Fruit fly (Drosophila melanogaster) whole organism, embryonic: ENCODE measurements around the gene CG7601.

Experiments used
- Aef1 ChIP-seq: fragments of 200-800 bp; sonication (Bioruptor generic); IDR thresholded peaks from 3 replicates; pipeline ENCODE4 v1.3.6; 2022; ENCODE audit warnings: missing biosample characterization, missing genetic modification characterization
- B-H1 ChIP-seq: fragments of 200-800 bp; sonication (Bioruptor generic); IDR thresholded peaks from 3 replicates; pipeline ENCODE4 v1.3.6; 2022; ENCODE audit warnings: missing biosample characterization, missing genetic modification characterization
- C15 ChIP-seq: fragments of 200-800 bp; sonication (Bioruptor generic); IDR thresholded peaks from 3 replicates; pipeline ENCODE4 v1.3.6; 2022; ENCODE audit warnings: missing biosample characterization, missing genetic modification characterization
- CG10543 ChIP-seq: fragments of 200-800 bp; sonication (Bioruptor generic); optimal IDR thresholded peaks from 3 replicates; lab custom pipeline; 2017; ENCODE audit warnings: missing biosample characterization, mild to moderate bottlenecking, missing genetic modification characterization, moderate library complexity
- CG10979 ChIP-seq: fragments of 200-800 bp; sonication (Bioruptor generic); optimal IDR thresholded peaks from 2 replicates; lab custom pipeline; 2018; ENCODE audit warnings: missing biosample characterization, mild to moderate bottlenecking, missing genetic modification characterization, moderate library complexity
- CG11504 ChIP-seq: fragments of 200-800 bp; sonication (Bioruptor generic); optimal IDR thresholded peaks from 3 replicates; lab custom pipeline; 2019; ENCODE audit warnings: missing biosample characterization, mild to moderate bottlenecking, missing genetic modification characterization, moderate library complexity
- CG14050 ChIP-seq: fragments of 200-800 bp; sonication (Bioruptor generic); IDR thresholded peaks from 3 replicates; pipeline ENCODE4 v1.3.6; 2022; ENCODE audit warnings: missing biosample characterization, missing genetic modification characterization
- CG14667 ChIP-seq: fragments of 200-800 bp; sonication (Bioruptor generic); IDR thresholded peaks from 2 replicates; pipeline ENCODE4 v1.3.6; 2022; ENCODE audit warnings: missing biosample characterization, missing genetic modification characterization
- CG15514 ChIP-seq: fragments of 200-800 bp; sonication (Bioruptor generic); optimal IDR thresholded peaks from 3 replicates; lab custom pipeline; 2017; ENCODE audit warnings: missing biosample characterization, missing genetic modification characterization, mild to moderate bottlenecking, moderate library complexity, missing genetic modification reagents
- CG1603 ChIP-seq: fragments of 200-800 bp; sonication (Bioruptor generic); optimal IDR thresholded peaks from 2 replicates; lab custom pipeline; 2019; ENCODE audit warnings: missing biosample characterization, mild to moderate bottlenecking, missing genetic modification characterization, moderate library complexity
- CG1647 ChIP-seq: fragments of 200-800 bp; sonication (Bioruptor generic); optimal IDR thresholded peaks from 3 replicates; lab custom pipeline; 2016; ENCODE audit warnings: missing biosample characterization, missing genetic modification characterization
- CG16779 ChIP-seq: fragments of 200-800 bp; sonication (Bioruptor generic); IDR thresholded peaks from 2 replicates; pipeline ENCODE4 v1.3.6; 2022; ENCODE audit warnings: missing biosample characterization, missing genetic modification characterization
- CG17328 ChIP-seq: fragments of 200-800 bp; sonication (Bioruptor generic); IDR thresholded peaks from 2 replicates; pipeline ENCODE4 v1.3.6; 2022; ENCODE audit warnings: missing biosample characterization, missing genetic modification characterization
- CG17829 ChIP-seq: fragments of 200-800 bp; optimal IDR thresholded peaks from 2 replicates; lab custom pipeline; 2019; ENCODE audit warnings: missing biosample characterization, mild to moderate bottlenecking, missing genetic modification characterization, moderate library complexity
- CG17912 ChIP-seq: fragments of 200-800 bp; sonication (Bioruptor generic); optimal IDR thresholded peaks from 2 replicates; lab custom pipeline; 2018; ENCODE audit warnings: missing biosample characterization, mild to moderate bottlenecking, missing genetic modification characterization
- CG18476 ChIP-seq: fragments of 200-800 bp; sonication (Bioruptor generic); optimal IDR thresholded peaks from 2 replicates; lab custom pipeline; 2016; ENCODE audit warnings: missing biosample characterization, mild to moderate bottlenecking, missing genetic modification characterization
- CG2129 ChIP-seq: fragments of 200-800 bp; sonication (Bioruptor generic); IDR thresholded peaks from 2 replicates; pipeline ENCODE4 v1.3.6; 2022; ENCODE audit warnings: missing biosample characterization, missing genetic modification characterization; ENCODE audit not compliant: partially characterized antibody
- CG31388 ChIP-seq: fragments of 200-800 bp; sonication (Bioruptor generic); optimal IDR thresholded peaks from 2 replicates; lab custom pipeline; 2016; ENCODE audit warnings: missing biosample characterization, missing genetic modification characterization
- CG32532 ChIP-seq: fragments of 200-800 bp; sonication (Bioruptor generic); IDR thresholded peaks from 2 replicates; pipeline ENCODE4 v1.3.6; 2022; ENCODE audit warnings: missing biosample characterization, missing genetic modification characterization
- CG33213 ChIP-seq: fragments of 200-800 bp; sonication (Bioruptor generic); optimal IDR thresholded peaks from 3 replicates; lab custom pipeline; 2016; ENCODE audit warnings: missing biosample characterization, missing genetic modification characterization
- CG34376 ChIP-seq: fragments of 200-800 bp; sonication (Bioruptor generic); optimal IDR thresholded peaks from 2 replicates; lab custom pipeline; 2018; ENCODE audit warnings: missing biosample characterization, mild to moderate bottlenecking, missing genetic modification characterization
- CG7786 ChIP-seq: fragments of 200-800 bp; sonication (Bioruptor generic); optimal IDR thresholded peaks from 2 replicates; lab custom pipeline; 2016; ENCODE audit warnings: missing biosample characterization, missing genetic modification characterization
- CG9437 ChIP-seq: fragments of 200-800 bp; sonication (Bioruptor generic); optimal IDR thresholded peaks from 2 replicates; lab custom pipeline; 2018; ENCODE audit warnings: missing biosample characterization, mild to moderate bottlenecking, missing genetic modification characterization
- CG9609 ChIP-seq: fragments of 200-800 bp; sonication (Bioruptor generic); optimal IDR thresholded peaks from 3 replicates; lab custom pipeline; 2016; ENCODE audit warnings: missing biosample characterization, missing genetic modification characterization
- CG9797 ChIP-seq: fragments of 200-800 bp; sonication (Bioruptor generic); optimal IDR thresholded peaks from 3 replicates; lab custom pipeline; 2018; ENCODE audit warnings: missing biosample characterization, mild to moderate bottlenecking, missing genetic modification characterization
- CHES-1-like ChIP-seq: fragments of 200-800 bp; sonication (Bioruptor generic); optimal IDR thresholded peaks from 2 replicates; lab custom pipeline; 2016; ENCODE audit warnings: missing biosample characterization, missing genetic modification characterization
- D19A ChIP-seq: fragments of 200-800 bp; optimal IDR thresholded peaks from 3 replicates; lab custom pipeline; 2019; ENCODE audit warnings: missing biosample characterization, mild to moderate bottlenecking, missing genetic modification characterization, moderate library complexity
- Dfd ChIP-seq, 2 experiments: fragments of >200 bp; optimal IDR thresholded peaks; 2 replicates each; lab custom pipeline; 2017; ENCODE audit warnings: missing biosample characterization in 2 of 2, missing genetic modification characterization in 2 of 2
- Doc3 ChIP-seq: fragments of 200-800 bp; sonication (Bioruptor generic); IDR thresholded peaks from 3 replicates; pipeline ENCODE4 v1.3.6; 2022; ENCODE audit warnings: missing biosample characterization, missing genetic modification characterization; ENCODE audit not compliant: partially characterized antibody
- HmgZ ChIP-seq: fragments of 200-800 bp; sonication (Bioruptor generic); optimal IDR thresholded peaks from 2 replicates; lab custom pipeline; 2018; ENCODE audit warnings: missing biosample characterization, mild to moderate bottlenecking, missing genetic modification characterization
- Hsf ChIP-seq: fragments of 200-800 bp; sonication (Bioruptor generic); optimal IDR thresholded peaks from 3 replicates; lab custom pipeline; 2016; ENCODE audit warnings: missing biosample characterization, missing genetic modification characterization
- Lhr ChIP-seq: fragments of 200-800 bp; sonication (Bioruptor generic); optimal IDR thresholded peaks from 3 replicates; lab custom pipeline; 2017; ENCODE audit warnings: mild to moderate bottlenecking, missing biosample characterization, missing genetic modification reagents, missing genetic modification characterization
- Poxn ChIP-seq: fragments of 200-800 bp; sonication (Bioruptor generic); IDR thresholded peaks from 2 replicates; pipeline ENCODE4 v1.3.6; 2022; ENCODE audit warnings: missing biosample characterization, missing genetic modification characterization
- Rfx ChIP-seq: fragments of 200-800 bp; sonication (Bioruptor generic); IDR thresholded peaks from 2 replicates; pipeline ENCODE4 v1.3.6; 2022; ENCODE audit warnings: missing biosample characterization, missing genetic modification characterization
- Sox100B ChIP-seq: fragments of 200-800 bp; sonication (Bioruptor generic); optimal IDR thresholded peaks from 3 replicates; lab custom pipeline; 2018; ENCODE audit warnings: missing biosample characterization, mild to moderate bottlenecking, missing genetic modification characterization
- ac ChIP-seq: fragments of 200-800 bp; sonication (Bioruptor generic); optimal IDR thresholded peaks from 3 replicates; lab custom pipeline; 2017; ENCODE audit warnings: missing biosample characterization, mild to moderate bottlenecking, missing genetic modification characterization
- caup ChIP-seq: fragments of 200-800 bp; sonication (Bioruptor generic); optimal IDR thresholded peaks from 3 replicates; lab custom pipeline; 2017; ENCODE audit warnings: missing biosample characterization, mild to moderate bottlenecking, missing genetic modification characterization, moderate library complexity; ENCODE audit not compliant: severe bottlenecking
- ci ChIP-seq: fragments of 200-800 bp; sonication (Bioruptor generic); IDR thresholded peaks from 3 replicates; pipeline ENCODE4 v1.3.6; 2022; ENCODE audit warnings: missing biosample characterization, missing genetic modification characterization
- dm ChIP-seq: fragments of 200-800 bp; sonication (Bioruptor generic); optimal IDR thresholded peaks from 3 replicates; lab custom pipeline; 2016; ENCODE audit warnings: missing biosample characterization, missing genetic modification characterization
- dmrt99B ChIP-seq: fragments of 200-800 bp; sonication (Bioruptor generic); optimal IDR thresholded peaks from 2 replicates; lab custom pipeline; 2018; ENCODE audit warnings: missing biosample characterization, mild to moderate bottlenecking, missing genetic modification characterization, moderate library complexity
- esg ChIP-seq: fragments of 200-800 bp; sonication (Bioruptor generic); conservative IDR thresholded peaks from 2 replicates; pipeline ENCODE4 v1.3.6; 2022; ENCODE audit warnings: missing biosample characterization, missing genetic modification characterization
- gfzf ChIP-seq: fragments of 200-800 bp; sonication (Bioruptor generic); optimal IDR thresholded peaks from 2 replicates; lab custom pipeline; 2016; ENCODE audit warnings: missing biosample characterization, mild to moderate bottlenecking, missing genetic modification characterization, moderate library complexity
- ind ChIP-seq: fragments of 200-800 bp; sonication (Bioruptor generic); optimal IDR thresholded peaks from 3 replicates; lab custom pipeline; 2016; ENCODE audit warnings: missing biosample characterization, missing genetic modification characterization
- nau ChIP-seq: fragments of 200-800 bp; sonication (Bioruptor generic); optimal IDR thresholded peaks from 3 replicates; lab custom pipeline; 2017; ENCODE audit warnings: missing biosample characterization, mild to moderate bottlenecking, missing genetic modification characterization, missing genetic modification reagents
- phol ChIP-seq: fragments of 200-800 bp; sonication (Bioruptor generic); optimal IDR thresholded peaks from 3 replicates; lab custom pipeline; 2018; ENCODE audit warnings: missing biosample characterization, mild to moderate bottlenecking, missing genetic modification characterization, moderate library complexity
- pnt ChIP-seq: fragments of 200-800 bp; sonication (Bioruptor generic); optimal IDR thresholded peaks from 3 replicates; lab custom pipeline; 2016; ENCODE audit warnings: missing biosample characterization, missing genetic modification characterization
- pzg ChIP-seq: fragments of 200-800 bp; sonication (Bioruptor generic); optimal IDR thresholded peaks from 3 replicates; lab custom pipeline; 2018; ENCODE audit warnings: missing biosample characterization, mild to moderate bottlenecking, missing genetic modification characterization, moderate library complexity
- slp2 ChIP-seq: fragments of 200-800 bp; sonication (Bioruptor generic); optimal IDR thresholded peaks from 2 replicates; lab custom pipeline; 2016; ENCODE audit warnings: missing biosample characterization, missing genetic modification characterization
- toy ChIP-seq: fragments of 200-800 bp; sonication (Bioruptor generic); IDR thresholded peaks from 2 replicates; pipeline ENCODE4 v1.3.6; 2022; ENCODE audit warnings: missing biosample characterization, missing genetic modification characterization
- unc-4 ChIP-seq: fragments of 200-800 bp; sonication (Bioruptor generic); IDR thresholded peaks from 2 replicates; pipeline ENCODE4 v1.3.6; 2022; ENCODE audit warnings: missing biosample characterization, missing genetic modification characterization; ENCODE audit not compliant: partially characterized antibody
- vvl ChIP-seq: fragments of 200-800 bp; sonication (Bioruptor generic); IDR thresholded peaks from 2 replicates; pipeline ENCODE4 v1.3.6; 2022; ENCODE audit warnings: missing biosample characterization, missing genetic modification characterization

The CG7601 gene

DNA sequence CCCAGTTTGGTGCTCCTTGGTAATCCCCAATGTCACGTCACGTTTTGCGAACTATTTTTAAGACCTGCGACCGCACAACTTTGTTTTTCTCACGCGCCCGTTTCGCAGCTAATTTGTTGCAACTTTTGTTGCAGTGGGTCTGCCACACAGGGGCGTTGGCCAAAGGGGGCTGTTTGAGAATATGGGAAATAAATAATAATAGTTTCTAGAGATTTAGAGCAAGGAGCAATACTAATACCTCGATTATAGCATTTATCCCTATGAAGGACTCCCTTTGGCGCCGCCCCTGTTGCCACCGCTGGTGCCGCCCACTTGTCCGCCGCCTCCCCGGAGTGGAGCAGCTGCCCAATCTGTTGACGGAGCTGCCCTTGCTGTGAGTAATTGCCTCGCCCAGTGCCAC, 18.7 kb upstream of the CG7601 start (continued):
- TF ChIP-seq CG31388 (no peak), toy (no peak), CG10979 (tag; lab: Kevin White, UChicago) (peak; percentile 20), Rfx (GFP tag; lab: Robert Waterston, UW) (peak; percentile 48; the same call in 1 of the 2 replicates), caup (GFP tag; lab: Kevin White, UChicago) (no peak), ind (GFP tag; lab: Kevin White, UChicago) (no peak), dm (no peak), Aef1 (GFP tag; lab: Robert Waterston, UW) (no peak), C15 (GFP tag; lab: Robert Waterston, UW) (no peak), CG7786 (no peak), HmgZ (tag; lab: Kevin White, UChicago) (no peak), CG2129 (GFP tag; lab: Robert Waterston, UW) (no peak), ac (no peak), Lhr (GFP tag; lab: Kevin White, UChicago) (no peak), CG1603 (tag; lab: Kevin White, UChicago) (no peak), CG17328 (GFP tag; lab: Robert Waterston, UW) (0 out of 2 replicates have a peak, but pooled peaks have one; percentile 18), CG9609 (no peak), phol (peak; percentile 9), CG1647 (GFP tag; lab: Kevin White, UChicago) (no peak), CG16779 (GFP tag; lab: Robert Waterston, UW) (no peak), dmrt99B (tag; lab: Kevin White, UChicago) (no peak), Poxn (GFP tag; lab: Robert Waterston, UW) (no peak), Hsf (GFP tag; lab: Kevin White, UChicago) (no peak), CG9437 (GFP tag; lab: Kevin White, UChicago) (no peak), CG18476 (GFP tag; lab: Kevin White, UChicago) (no peak), Doc3 (no peak), CG10543 (GFP tag; lab: Kevin White, UChicago) (no peak), CG33213 (GFP tag; lab: Kevin White, UChicago) (no peak), CHES-1-like (GFP tag; lab: Kevin White, UChicago) (no peak), ci (peak; percentile 68), CG17829 (tag; lab: Kevin White, UChicago) (no peak), gfzf (GFP tag; lab: Kevin White, UChicago) (no peak), CG14050 (GFP tag; lab: Robert Waterston, UW) (peak; percentile 38; the same call in 2 of the 3 replicates), CG15514 (GFP tag; lab: Kevin White, UChicago) (no peak), CG34376 (GFP tag; lab: Kevin White, UChicago) (no peak), pnt (GFP tag; lab: Kevin White, UChicago) (no peak), CG17912 (GFP tag; lab: Kevin White, UChicago) (no peak), CG9797 (GFP tag; lab: Kevin White, UChicago) (no peak), pzg (no peak), esg (GFP tag; lab: Robert Waterston, UW) (0 out of 2 replicates have a peak, but pooled peaks have one; percentile 21), CG32532 (GFP tag; lab: Robert Waterston, UW) (no peak), nau (no peak), slp2 (GFP tag; lab: Kevin White, UChicago) (no peak), vvl (peak; percentile 63), CG14667 (no peak), Sox100B (GFP tag; lab: Kevin White, UChicago) (no peak), CG11504 (no peak), D19A (tag; lab: Kevin White, UChicago) (no peak), B-H1 (GFP tag; lab: Robert Waterston, UW) (no peak), Dfd (GFP tag; optimal IDR thresholded peaks at IDR 0.05; lab: Kevin White, UChicago) (no peak), unc-4 (GFP tag; lab: Robert Waterston, UW) (no peak)
